Worm (Caenorhabditis elegans) whole organism, L1 larva: ENCODE measurements around the gene srlf-11.

Experiments
- C16A3.4 ChIP-seq: fragments of 150-350 bp; optimal IDR thresholded peaks from 2 replicates; lab custom pipeline; 2014; ENCODE audit warnings: missing biosample characterization, missing genetic modification characterization
- ces-1 ChIP-seq: fragments of 150-350 bp; optimal IDR thresholded peaks from 2 replicates; lab custom pipeline; 2014; ENCODE audit warnings: missing biosample characterization, missing genetic modification reagents, missing genetic modification characterization
- nhr-28 ChIP-seq: fragments of 150-350 bp; optimal IDR thresholded peaks from 2 replicates; lab custom pipeline; 2014; ENCODE audit warnings: missing biosample characterization, missing genetic modification characterization
- zag-1 ChIP-seq: fragments of 150-350 bp; optimal IDR thresholded peaks from 2 replicates; lab custom pipeline; 2014; ENCODE audit warnings: missing biosample characterization, missing genetic modification characterization

ce11 chrIV:10902476-10902875, 16.7 kb upstream of the srlf-11 start:
- TF ChIP-seq C16A3.4 (tag; lab: Kevin White, UChicago), result no peak
- no peak for TF ChIP-seq zag-1 (tag; lab: Kevin White, UChicago)
- TF ChIP-seq nhr-28, result no peak
- no peak for TF ChIP-seq ces-1 (GFP tag; lab: Kevin White, UChicago)
